Fruit fly (Drosophila melanogaster) whole organism, wandering third instar larva: ENCODE results near the gene CG34001.

ENCODE experiments used
- Hr78 ChIP-seq: fragments of >200 bp; optimal IDR thresholded peaks from 2 replicates; lab custom pipeline; 2017; ENCODE audit warnings: missing biosample characterization, missing genetic modification characterization
- Mio ChIP-seq: sonication (Bioruptor generic); optimal IDR thresholded peaks from 2 replicates; lab custom pipeline; 2016; ENCODE audit warnings: missing biosample characterization, missing genetic modification characterization
- OdsH ChIP-seq: fragments of 200-800 bp; sonication (Bioruptor generic); optimal IDR thresholded peaks from 2 replicates; lab custom pipeline; 2016; ENCODE audit warnings: missing biosample characterization, mild to moderate bottlenecking, missing genetic modification characterization
- Sp1 ChIP-seq: fragments of 200-800 bp; sonication (Bioruptor generic); optimal IDR thresholded peaks from 3 replicates; lab custom pipeline; 2019; ENCODE audit warnings: missing biosample characterization, mild to moderate bottlenecking, missing genetic modification characterization, moderate library complexity
- brk ChIP-seq: fragments of 200-800 bp; sonication (Bioruptor generic); optimal IDR thresholded peaks from 2 replicates; lab custom pipeline; 2016; ENCODE audit warnings: missing biosample characterization, mild to moderate bottlenecking, missing genetic modification characterization
- ey ChIP-seq: fragments of 200-800 bp; sonication (Bioruptor generic); optimal IDR thresholded peaks from 2 replicates; lab custom pipeline; 2016; ENCODE audit warnings: missing biosample characterization, missing genetic modification characterization
- lola ChIP-seq: fragments of >200 bp; optimal IDR thresholded peaks from 2 replicates; lab custom pipeline; 2017; ENCODE audit warnings: missing biosample characterization, missing genetic modification characterization

DNA sequence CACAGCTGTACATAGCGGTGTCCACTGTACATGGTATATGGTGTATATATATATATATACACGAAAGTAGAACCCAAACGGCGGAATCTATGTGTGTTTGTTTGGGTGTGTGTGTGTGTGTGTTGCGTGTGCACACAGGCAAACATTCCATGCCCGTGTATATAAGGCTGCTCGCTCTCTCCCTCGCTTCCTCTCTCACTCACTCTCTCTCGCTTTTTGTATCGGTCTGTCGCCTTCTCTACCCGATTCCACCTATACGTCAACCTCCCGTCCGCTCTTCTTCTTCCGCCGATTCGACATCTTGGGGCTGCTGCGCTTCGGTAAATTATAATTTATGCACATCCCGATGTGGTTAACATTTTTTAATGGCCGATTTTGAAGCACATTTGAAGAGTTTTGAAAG is 43.3 kb downstream of the CG34001 start:
- TF ChIP-seq lola (GFP tag; lab: Kevin White, UChicago) = no peak
- no peak for TF ChIP-seq ey (GFP tag; lab: Kevin White, UChicago)
- TF ChIP-seq Mio = no peak
- TF ChIP-seq Hr78 (GFP tag; lab: Kevin White, UChicago) = no peak
- TF ChIP-seq OdsH (GFP tag; lab: Kevin White, UChicago) = no peak
- TF ChIP-seq Sp1 = no peak
- TF ChIP-seq brk = no peak
